Worm (Caenorhabditis elegans): Measurements from ENCODE around the gene phb-2.

DNA sequence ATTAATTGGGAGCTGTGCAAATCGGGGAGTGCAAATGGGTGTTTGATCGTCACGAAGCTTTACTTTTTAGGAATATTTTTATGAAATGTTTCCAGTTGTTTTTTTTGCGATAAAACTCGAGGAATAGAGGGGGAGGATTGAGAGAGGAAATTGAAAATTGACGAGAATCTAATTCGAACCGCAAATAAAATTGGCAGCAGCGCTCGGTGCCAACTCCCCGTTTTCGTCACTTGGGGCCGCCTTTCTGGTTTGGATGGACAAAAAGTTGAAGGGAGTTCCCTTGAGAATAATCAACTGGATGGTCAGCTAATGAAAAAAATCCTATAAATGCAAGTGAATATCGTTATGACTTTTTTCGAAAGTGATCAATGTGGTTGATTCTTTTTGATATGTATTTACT is 21.1 kb upstream of the phb-2 start:
- no peak for TF ChIP-seq hlh-30 (tag; optimal IDR thresholded peaks at IDR 0.05; ENCODE audit: insufficient read depth)
- TF ChIP-seq ama-1 (optimal IDR thresholded peaks at IDR 0.05), result no peak
- TF ChIP-seq elt-2 (tag; optimal IDR thresholded peaks at IDR 0.05), result no peak
- no peak for TF ChIP-seq che-1 (tag; optimal IDR thresholded peaks at IDR 0.05)
- no peak for TF ChIP-seq fkh-6 (tag; optimal IDR thresholded peaks at IDR 0.05)
- no peak for TF ChIP-seq ceh-14 (tag; optimal IDR thresholded peaks at IDR 0.05)
- TF ChIP-seq dve-1 (tag; optimal IDR thresholded peaks at IDR 0.05), result no peak
- no peak for TF ChIP-seq ahr-1 (tag; optimal IDR thresholded peaks at IDR 0.05)
- no peak for TF ChIP-seq C38D4.7 (GFP tag; optimal IDR thresholded peaks at IDR 0.05)
- no peak for TF ChIP-seq unc-55 (GFP tag; optimal IDR thresholded peaks at IDR 0.05)
